Fruit fly (Drosophila melanogaster) whole organism, embryonic: ENCODE data around the gene Psa.

ENCODE experiments used
- Antp ChIP-seq: fragments of 200-800 bp; sonication (Bioruptor generic); optimal IDR thresholded peaks from 3 replicates; lab custom pipeline; 2016; ENCODE audit warnings: missing biosample characterization, missing genetic modification characterization
- B-H1 ChIP-seq: fragments of 200-800 bp; sonication (Bioruptor generic); IDR thresholded peaks from 3 replicates; pipeline ENCODE4 v1.3.6; 2022; ENCODE audit warnings: missing biosample characterization, missing genetic modification characterization
- C15 ChIP-seq: fragments of 200-800 bp; sonication (Bioruptor generic); IDR thresholded peaks from 3 replicates; pipeline ENCODE4 v1.3.6; 2022; ENCODE audit warnings: missing biosample characterization, missing genetic modification characterization
- CG10321 ChIP-seq: fragments of 200-800 bp; sonication (Bioruptor generic); IDR thresholded peaks from 2 replicates; pipeline ENCODE4 v1.3.6; 2022; ENCODE audit warnings: missing biosample characterization, missing genetic modification characterization
- CG11456 ChIP-seq: fragments of 200-800 bp; sonication (Bioruptor generic); IDR thresholded peaks from 3 replicates; pipeline ENCODE4 v1.3.6; 2022; ENCODE audit warnings: missing biosample characterization, missing genetic modification characterization
- CG12104 ChIP-seq: fragments of 200-800 bp; sonication (Bioruptor generic); optimal IDR thresholded peaks from 3 replicates; lab custom pipeline; 2016; ENCODE audit warnings: missing biosample characterization, missing genetic modification characterization
- CG12659 ChIP-seq: fragments of 200-800 bp; sonication (Bioruptor generic); optimal IDR thresholded peaks from 3 replicates; lab custom pipeline; 2017; ENCODE audit warnings: mild to moderate bottlenecking, missing biosample characterization, missing genetic modification reagents, missing genetic modification characterization
- CG15011 ChIP-seq: fragments of 200-800 bp; sonication (Bioruptor generic); optimal IDR thresholded peaks from 3 replicates; lab custom pipeline; 2018; ENCODE audit warnings: missing biosample characterization, mild to moderate bottlenecking, missing genetic modification characterization
- CG15514 ChIP-seq: fragments of 200-800 bp; sonication (Bioruptor generic); optimal IDR thresholded peaks from 3 replicates; lab custom pipeline; 2017; ENCODE audit warnings: missing biosample characterization, missing genetic modification characterization, mild to moderate bottlenecking, moderate library complexity, missing genetic modification reagents
- CG1647 ChIP-seq: fragments of 200-800 bp; sonication (Bioruptor generic); optimal IDR thresholded peaks from 3 replicates; lab custom pipeline; 2016; ENCODE audit warnings: missing biosample characterization, missing genetic modification characterization
- CG17568 ChIP-seq: fragments of 200-800 bp; sonication (Bioruptor generic); optimal IDR thresholded peaks from 2 replicates; lab custom pipeline; 2018; ENCODE audit warnings: missing biosample characterization, mild to moderate bottlenecking, missing genetic modification characterization, moderate library complexity
- CG30431 ChIP-seq: fragments of 200-800 bp; sonication (Bioruptor generic); optimal IDR thresholded peaks from 2 replicates; lab custom pipeline; 2017; ENCODE audit warnings: missing biosample characterization, missing genetic modification characterization
- CG31224 ChIP-seq: fragments of 200-800 bp; sonication (Bioruptor generic); IDR thresholded peaks from 2 replicates; pipeline ENCODE4 v1.3.6; 2022; ENCODE audit warnings: missing biosample characterization, missing genetic modification characterization
- CG3163 ChIP-seq: fragments of 200-800 bp; sonication (Bioruptor generic); optimal IDR thresholded peaks from 3 replicates; lab custom pipeline; 2016; ENCODE audit warnings: missing biosample characterization, missing genetic modification characterization
- CG32767 ChIP-seq: fragments of 200-800 bp; sonication (Bioruptor generic); IDR thresholded peaks from 2 replicates; pipeline ENCODE4 v1.3.6; 2022; ENCODE audit warnings: missing biosample characterization, missing genetic modification characterization
- CG33557 ChIP-seq: fragments of 200-800 bp; sonication (Bioruptor generic); optimal IDR thresholded peaks from 2 replicates; lab custom pipeline; 2019; ENCODE audit warnings: missing biosample characterization, mild to moderate bottlenecking, missing genetic modification characterization, moderate library complexity
- CG5953 ChIP-seq: fragments of 200-800 bp; sonication (Bioruptor generic); IDR thresholded peaks from 2 replicates; pipeline ENCODE4 v1.3.6; 2022; ENCODE audit warnings: missing biosample characterization, missing genetic modification characterization
- CG6654 ChIP-seq: fragments of 200-800 bp; sonication (Bioruptor generic); optimal IDR thresholded peaks from 2 replicates; lab custom pipeline; 2017; ENCODE audit warnings: missing biosample characterization, mild to moderate bottlenecking, missing genetic modification characterization
- CG6683 ChIP-seq: fragments of 200-800 bp; sonication (Bioruptor generic); optimal IDR thresholded peaks from 2 replicates; lab custom pipeline; 2017; ENCODE audit warnings: missing biosample characterization, mild to moderate bottlenecking, missing genetic modification characterization, missing genetic modification reagents
- CG6791 ChIP-seq: fragments of 200-800 bp; sonication (Bioruptor generic); IDR thresholded peaks from 3 replicates; pipeline ENCODE4 v1.3.6; 2022; ENCODE audit warnings: missing biosample characterization, missing genetic modification characterization; ENCODE audit not compliant: partially characterized antibody
- CG7372 ChIP-seq: fragments of 200-800 bp; sonication (Bioruptor generic); IDR thresholded peaks from 2 replicates; pipeline ENCODE4 v1.3.6; 2022; ENCODE audit warnings: missing biosample characterization, missing genetic modification characterization
- CG7987 ChIP-seq: fragments of 200-800 bp; sonication (Bioruptor generic); optimal IDR thresholded peaks from 2 replicates; lab custom pipeline; 2018; ENCODE audit warnings: missing biosample characterization, mild to moderate bottlenecking, missing genetic modification characterization, moderate library complexity
- CG8281 ChIP-seq: fragments of 200-800 bp; sonication (Bioruptor generic); optimal IDR thresholded peaks from 2 replicates; lab custom pipeline; 2018; ENCODE audit warnings: missing biosample characterization, mild to moderate bottlenecking, missing genetic modification characterization, moderate library complexity
- Ets97D ChIP-seq: fragments of 200-800 bp; sonication (Bioruptor generic); optimal IDR thresholded peaks from 3 replicates; lab custom pipeline; 2016; ENCODE audit warnings: missing biosample characterization, missing genetic modification characterization
- Hmx ChIP-seq: fragments of 200-800 bp; sonication (Bioruptor generic); optimal IDR thresholded peaks from 2 replicates; lab custom pipeline; 2016; ENCODE audit warnings: missing biosample characterization, missing genetic modification characterization
- Med ChIP-seq: fragments of 200-800 bp; sonication (Bioruptor generic); peaks from one replicate; lab custom pipeline; 2016; ENCODE audit warnings: missing biosample characterization, missing genetic modification characterization, mild to moderate bottlenecking, inconsistent platforms, moderate library complexity
- Meics ChIP-seq: fragments of 200-800 bp; sonication (Bioruptor generic); optimal IDR thresholded peaks from 2 replicates; lab custom pipeline; 2017; ENCODE audit warnings: missing biosample characterization, mild to moderate bottlenecking, missing genetic modification characterization
- Mrtf ChIP-seq: fragments of 200-800 bp; sonication (Bioruptor generic); IDR thresholded peaks from 3 replicates; pipeline ENCODE4 v1.3.6; 2022; ENCODE audit warnings: missing biosample characterization, missing genetic modification characterization
- Scr ChIP-seq: fragments of 200-800 bp; sonication (Bioruptor generic); IDR thresholded peaks from 2 replicates; pipeline ENCODE4 v1.3.6; 2022; ENCODE audit warnings: missing biosample characterization, missing genetic modification characterization; ENCODE audit not compliant: partially characterized antibody
- Sin3A ChIP-seq: fragments of >200 bp; optimal IDR thresholded peaks from 2 replicates; lab custom pipeline; 2018
- Tbp ChIP-seq: fragments of >200 bp; optimal IDR thresholded peaks from 2 replicates; lab custom pipeline; 2018; ENCODE audit warnings: missing biosample characterization, missing genetic modification characterization
- al ChIP-seq: fragments of 200-800 bp; sonication (Bioruptor generic); IDR thresholded peaks from 2 replicates; pipeline ENCODE4 v1.3.6; 2022; ENCODE audit warnings: missing biosample characterization, missing genetic modification characterization
- aop ChIP-seq: fragments of 200-800 bp; sonication (Bioruptor generic); IDR thresholded peaks from 2 replicates; pipeline ENCODE4 v1.3.6; 2022; ENCODE audit warnings: missing biosample characterization, missing genetic modification characterization
- bbx ChIP-seq: fragments of 200-800 bp; sonication (Bioruptor generic); IDR thresholded peaks from 2 replicates; pipeline ENCODE4 v1.3.6; 2022; ENCODE audit warnings: missing biosample characterization, missing genetic modification characterization; ENCODE audit not compliant: partially characterized antibody
- bigmax ChIP-seq: fragments of 200-800 bp; sonication (Bioruptor generic); optimal IDR thresholded peaks from 2 replicates; lab custom pipeline; 2018; ENCODE audit warnings: missing biosample characterization, mild to moderate bottlenecking, missing genetic modification characterization
- corto ChIP-seq: fragments of 200-800 bp; sonication (Bioruptor generic); optimal IDR thresholded peaks from 2 replicates; lab custom pipeline; 2016; ENCODE audit warnings: missing biosample characterization, mild to moderate bottlenecking, missing genetic modification characterization, moderate library complexity
- fd64A ChIP-seq: fragments of 200-800 bp; sonication (Bioruptor generic); optimal IDR thresholded peaks from 3 replicates; lab custom pipeline; 2018; ENCODE audit warnings: missing biosample characterization, mild to moderate bottlenecking, missing genetic modification characterization
- gem ChIP-seq: fragments of 200-800 bp; sonication (Bioruptor generic); optimal IDR thresholded peaks from 2 replicates; lab custom pipeline; 2019; ENCODE audit warnings: missing biosample characterization, mild to moderate bottlenecking, missing genetic modification characterization, moderate library complexity
- grn ChIP-seq: fragments of 200-800 bp; sonication (Bioruptor generic); optimal IDR thresholded peaks from 3 replicates; lab custom pipeline; 2017; ENCODE audit warnings: missing biosample characterization, missing genetic modification characterization
- gsb-n ChIP-seq: fragments of 200-800 bp; sonication (Bioruptor generic); optimal IDR thresholded peaks from 3 replicates; lab custom pipeline; 2018; ENCODE audit warnings: missing biosample characterization, mild to moderate bottlenecking, missing genetic modification characterization
- hth ChIP-seq: fragments of >200 bp; optimal IDR thresholded peaks from 2 replicates; lab custom pipeline; 2017; ENCODE audit warnings: inconsistent platforms
- inv ChIP-seq: fragments of 200-800 bp; sonication (Bioruptor generic); IDR thresholded peaks from 2 replicates; pipeline ENCODE4 v1.3.6; 2022; ENCODE audit warnings: missing biosample characterization, missing genetic modification characterization; ENCODE audit not compliant: partially characterized antibody
- lilli ChIP-seq: fragments of 200-800 bp; sonication (Bioruptor generic); optimal IDR thresholded peaks from 3 replicates; lab custom pipeline; 2016; ENCODE audit warnings: missing biosample characterization, missing genetic modification characterization
- prd ChIP-seq, 3 experiments: fragments of >200 bp in 2 of 3; fragments of 200-800 bp in 1 of 3; sonication (Bioruptor generic) in 1 of 3; optimal IDR thresholded peaks in 2 of 3; IDR thresholded peaks in 1 of 3; 2 replicates in 2 of 3; 3 replicates in 1 of 3; pipeline versions ENCODE4 v1.3.6 to Lab custom; 2017 to 2022; ENCODE audit warnings: missing biosample characterization in 1 of 3, missing genetic modification characterization in 1 of 3
- repo ChIP-seq: fragments of 200-800 bp; sonication (Bioruptor generic); optimal IDR thresholded peaks from 2 replicates; lab custom pipeline; 2016; ENCODE audit warnings: missing biosample characterization, missing genetic modification characterization
- shn ChIP-seq: fragments of 200-800 bp; sonication (Bioruptor generic); optimal IDR thresholded peaks from 3 replicates; lab custom pipeline; 2016; ENCODE audit warnings: missing biosample characterization, missing genetic modification characterization
- slbo ChIP-seq: fragments of 200-800 bp; sonication (Bioruptor generic); IDR thresholded peaks from 2 replicates; pipeline ENCODE4 v1.3.6; 2022; ENCODE audit warnings: missing biosample characterization, missing genetic modification characterization
- ssp ChIP-seq: fragments of 200-800 bp; sonication (Bioruptor generic); IDR thresholded peaks from 2 replicates; pipeline ENCODE4 v1.3.6; 2022; ENCODE audit warnings: missing biosample characterization, missing genetic modification characterization
- tx ChIP-seq: fragments of 200-800 bp; sonication (Bioruptor generic); optimal IDR thresholded peaks from 2 replicates; lab custom pipeline; 2016; ENCODE audit warnings: missing biosample characterization, missing genetic modification characterization
- wor ChIP-seq: fragments of 200-800 bp; sonication (Bioruptor generic); IDR thresholded peaks from 2 replicates; pipeline ENCODE4 v1.3.6; 2022; ENCODE audit warnings: missing biosample characterization, missing genetic modification characterization

The Psa gene

DNA sequence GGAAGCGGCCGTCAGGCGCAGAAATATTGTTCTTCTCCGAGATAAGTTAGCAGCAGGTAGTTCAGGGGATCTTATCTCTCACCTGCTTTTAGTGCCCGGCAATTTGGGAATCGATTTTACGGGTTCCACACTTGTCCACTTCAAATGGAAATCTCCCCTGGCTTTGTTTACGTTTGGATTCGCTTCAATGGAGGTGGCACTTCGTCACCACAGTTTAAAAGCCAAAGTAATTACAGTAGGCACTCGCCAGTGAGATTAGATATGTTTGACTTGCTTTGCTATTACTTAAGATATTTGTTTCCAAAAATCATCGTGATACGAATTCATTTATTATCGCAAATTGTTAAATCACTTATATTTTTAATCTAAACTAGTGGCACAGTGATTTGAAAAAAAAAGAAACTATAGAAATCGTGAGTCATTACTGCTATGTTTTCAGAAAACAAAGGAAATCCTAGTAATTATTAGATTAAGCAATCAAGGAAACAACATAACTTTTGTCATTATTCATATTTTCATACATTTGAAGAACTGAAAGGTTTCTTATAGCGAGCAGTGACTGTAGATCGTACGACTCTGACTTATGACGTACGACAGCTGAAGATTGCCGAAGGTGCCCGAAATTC is 45.8 kb downstream of the Psa start (continued):
- peak; percentile 79 for TF ChIP-seq Meics
- TF ChIP-seq gem = peak; percentile 81
- peak; percentile 57 for TF ChIP-seq CG12104 (GFP tag; lab: Kevin White, UChicago)
- TF ChIP-seq tx (GFP tag; lab: Kevin White, UChicago) = peak; percentile 41
- TF ChIP-seq CG5953 (GFP tag; lab: Robert Waterston, UW) = no peak
- TF ChIP-seq CG11456 = no peak
- no peak for TF ChIP-seq repo
- TF ChIP-seq Ets97D = no peak
- peak; percentile 26; the same call in 1 of the 2 replicates for TF ChIP-seq wor
- TF ChIP-seq Med (GFP tag; lab: Kevin White, UChicago) = peak; percentile 87
- TF ChIP-seq fd64A (GFP tag; lab: Kevin White, UChicago) = no peak
- TF ChIP-seq Antp (GFP tag; lab: Kevin White, UChicago) = peak; percentile 16
- no peak for TF ChIP-seq inv
- TF ChIP-seq CG6791 (GFP tag; lab: Robert Waterston, UW) = no peak
- peak; percentile 70 for TF ChIP-seq al (GFP tag; lab: Robert Waterston, UW)
- no peak for TF ChIP-seq CG10321 (GFP tag; lab: Robert Waterston, UW)
- no peak for TF ChIP-seq CG33557 (GFP tag; lab: Kevin White, UChicago)
- TF ChIP-seq bigmax (GFP tag; lab: Kevin White, UChicago) = no peak
- peak; percentile 65 for TF ChIP-seq CG15011 (GFP tag; lab: Kevin White, UChicago)
- no peak for TF ChIP-seq Scr (GFP tag; lab: Robert Waterston, UW)
- peak; percentile 68 for TF ChIP-seq grn (GFP tag; lab: Kevin White, UChicago)
- TF ChIP-seq CG7987 (GFP tag; lab: Kevin White, UChicago) = no peak
- peak; percentile 54 for TF ChIP-seq Hmx (GFP tag; lab: Kevin White, UChicago)
- TF ChIP-seq prd (optimal IDR thresholded peaks at IDR 0.05; lab: Kevin White, UChicago) = no peak
- TF ChIP-seq prd (GFP tag; IDR thresholded peaks at IDR 0.05; lab: Robert Waterston, UW) = peak; percentile 51; the same call in 2 of the 3 replicates
- TF ChIP-seq CG7372 (GFP tag; lab: Robert Waterston, UW) = 0 out of 2 replicates have a peak, but pooled peaks have one; percentile 9
- 0 out of 2 replicates have a peak, but pooled peaks have one; percentile 35 for TF ChIP-seq CG31224 (GFP tag; lab: Robert Waterston, UW)
- TF ChIP-seq ssp (GFP tag; lab: Robert Waterston, UW) = 0 out of 2 replicates have a peak, but pooled peaks have one; percentile 12
- peak; percentile 52 for TF ChIP-seq CG12659 (GFP tag; lab: Kevin White, UChicago)
- no peak for TF ChIP-seq CG32767 (GFP tag; lab: Robert Waterston, UW)
- TF ChIP-seq C15 (GFP tag; lab: Robert Waterston, UW) = no peak
- TF ChIP-seq CG17568 (GFP tag; lab: Kevin White, UChicago) = no peak
- no peak for TF ChIP-seq aop
- peak; percentile 19 for TF ChIP-seq CG8281 (tag; lab: Kevin White, UChicago)
- TF ChIP-seq CG30431 (GFP tag; lab: Kevin White, UChicago) = no peak
- TF ChIP-seq Sin3A (lab: Kevin White, UChicago) = no peak
- TF ChIP-seq B-H1 (GFP tag; lab: Robert Waterston, UW) = no peak
- peak; percentile 20 for TF ChIP-seq CG1647
- no peak for TF ChIP-seq CG3163 (GFP tag; lab: Kevin White, UChicago)
- no peak for TF ChIP-seq CG6683 (GFP tag; lab: Kevin White, UChicago)
- peak; percentile 48 for TF ChIP-seq CG15514 (GFP tag; lab: Kevin White, UChicago)
- no peak for TF ChIP-seq bbx (GFP tag; lab: Robert Waterston, UW)
- peak; percentile 3 for TF ChIP-seq CG6654
- TF ChIP-seq Mrtf (GFP tag; lab: Robert Waterston, UW) = no peak
- no peak for TF ChIP-seq Tbp (GFP tag; lab: Kevin White, UChicago)
- peak; percentile 21 for TF ChIP-seq corto (GFP tag; lab: Kevin White, UChicago)
- peak; percentile 77 for TF ChIP-seq lilli
- peak; percentile 73 for TF ChIP-seq slbo (GFP tag; lab: Robert Waterston, UW)
- no peak for TF ChIP-seq hth (lab: Kevin White, UChicago)
- no peak for TF ChIP-seq gsb-n (tag; lab: Kevin White, UChicago)
- peak; percentile 64 for TF ChIP-seq shn (GFP tag; lab: Kevin White, UChicago)
